Fruit fly (Drosophila melanogaster): ENCODE data around the gene CG42780.

Gene CG42780

DNA sequence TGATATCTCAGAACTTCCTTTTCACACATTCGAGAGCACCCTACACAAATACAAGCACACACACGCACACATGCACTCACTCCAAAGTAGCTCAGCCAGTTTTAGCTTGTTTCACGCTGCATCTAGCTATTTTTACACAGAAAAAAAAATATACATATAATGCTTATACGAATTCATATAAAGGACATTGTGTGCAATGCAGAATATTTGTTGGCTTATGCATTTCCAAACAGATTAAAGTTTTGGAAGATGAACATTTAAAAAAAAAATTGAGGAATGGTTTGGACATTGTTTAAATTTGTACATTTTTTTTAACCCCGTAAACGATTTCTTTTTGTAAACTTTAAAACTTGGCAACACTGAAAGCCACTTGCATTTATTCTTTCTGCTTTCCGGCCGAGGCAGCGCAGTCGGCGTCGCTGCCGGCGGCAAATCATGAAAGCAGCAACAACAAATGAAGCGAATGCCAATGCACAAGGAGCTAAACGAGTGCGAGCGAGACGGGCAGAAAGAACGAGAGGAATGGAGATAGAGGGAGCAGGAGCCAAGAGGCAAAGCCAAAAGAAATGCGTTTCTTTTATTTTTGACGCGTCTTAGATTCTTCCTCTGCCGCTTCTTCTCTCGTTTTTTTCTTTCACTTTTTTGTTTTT lies 12.8 kb downstream of the CG42780 start (continued):
- peak; percentile 91 for TF ChIP-seq CG12391 (tag; optimal IDR thresholded peaks at IDR 0.05)
- TF ChIP-seq bsh (GFP tag; optimal IDR thresholded peaks at IDR 0.05) = peak; percentile 32 to 94
- TF ChIP-seq CG12104 (GFP tag; optimal IDR thresholded peaks at IDR 0.05) = peak; percentile 59
- no peak for TF ChIP-seq CG7963 (GFP tag; IDR thresholded peaks at IDR 0.05; ENCODE audit: partially characterized antibody)
- TF ChIP-seq Gsc (GFP tag; IDR thresholded peaks at IDR 0.05) = peak; percentile 36; the same call in 1 of the 2 replicates
- peak; percentile 23 for TF ChIP-seq CG13624 (GFP tag; optimal IDR thresholded peaks at IDR 0.05)
- peak; percentile 92 for TF ChIP-seq Ets65A (GFP tag)
- TF ChIP-seq pb (GFP tag; optimal IDR thresholded peaks at IDR 0.05) = no peak
- peak; percentile 78 for TF ChIP-seq dmrt99B (tag; optimal IDR thresholded peaks at IDR 0.05)
- TF ChIP-seq CG6765 (GFP tag; optimal IDR thresholded peaks at IDR 0.05) = no peak
- TF ChIP-seq pho (GFP tag; optimal IDR thresholded peaks at IDR 0.05) = no peak
- TF ChIP-seq CG3407 (GFP tag; optimal IDR thresholded peaks at IDR 0.05) = peak; percentile 69
- TF ChIP-seq CG11696 (GFP tag; IDR thresholded peaks at IDR 0.05) = 0 out of 2 replicates have a peak, but pooled peaks have one; percentile 18
- peak; percentile 57 for TF ChIP-seq stwl (tag; optimal IDR thresholded peaks at IDR 0.05)
- no peak for TF ChIP-seq HLHmδ (GFP tag; optimal IDR thresholded peaks at IDR 0.05)
- no peak for TF ChIP-seq aop (GFP tag; IDR thresholded peaks at IDR 0.05)
- TF ChIP-seq nau (GFP tag; optimal IDR thresholded peaks at IDR 0.05) = no peak
- TF ChIP-seq otp (GFP tag; IDR thresholded peaks at IDR 0.05) = 0 out of 3 replicates have a peak, but pooled peaks have one; percentile 41
- TF ChIP-seq Deaf1 (tag; optimal IDR thresholded peaks at IDR 0.05) = peak; percentile 26
- no peak for TF ChIP-seq Hmx (GFP tag; optimal IDR thresholded peaks at IDR 0.05)
- peak; percentile 64 for TF ChIP-seq org-1 (GFP tag; optimal IDR thresholded peaks at IDR 0.05)
- TF ChIP-seq CG3838 (GFP tag; optimal IDR thresholded peaks at IDR 0.05) = peak; percentile 30
- peak; percentile 91 for TF ChIP-seq fd96Cb (tag; optimal IDR thresholded peaks at IDR 0.05)
- TF ChIP-seq slou (GFP tag; optimal IDR thresholded peaks at IDR 0.05) = no peak
- no peak for TF ChIP-seq HLH4C (GFP tag; IDR thresholded peaks at IDR 0.05; ENCODE audit: partially characterized antibody)
- TF ChIP-seq HHEX (GFP tag; optimal IDR thresholded peaks at IDR 0.05) = peak; percentile 26
- TF ChIP-seq vnd (GFP tag; IDR thresholded peaks at IDR 0.05; ENCODE audit: partially characterized antibody) = no peak
- TF ChIP-seq Dbx (GFP tag; IDR thresholded peaks at IDR 0.05) = no peak
- peak; percentile 45 for TF ChIP-seq CG18764 (GFP tag; optimal IDR thresholded peaks at IDR 0.05)
- TF ChIP-seq CG18262 (tag; optimal IDR thresholded peaks at IDR 0.05) = peak; percentile 94
- TF ChIP-seq Dad (GFP tag; optimal IDR thresholded peaks at IDR 0.05) = peak; percentile 44
- TF ChIP-seq CG16815 (GFP tag; optimal IDR thresholded peaks at IDR 0.05) = peak; percentile 86
- no peak for TF ChIP-seq MESR4 (GFP tag; optimal IDR thresholded peaks at IDR 0.05)
- no peak for TF ChIP-seq br (optimal IDR thresholded peaks at IDR 0.05)
- peak; percentile 18; the same call in 1 of the 3 replicates for TF ChIP-seq so (GFP tag; IDR thresholded peaks at IDR 0.05)
- TF ChIP-seq NK7.1 (GFP tag; optimal IDR thresholded peaks at IDR 0.05) = peak; percentile 11
- peak; percentile 74; the same call in 2 of the 3 replicates for TF ChIP-seq ci (GFP tag; IDR thresholded peaks at IDR 0.05)
- TF ChIP-seq pita (GFP tag; optimal IDR thresholded peaks at IDR 0.05) = no peak
- TF ChIP-seq Ssrp (tag; optimal IDR thresholded peaks at IDR 0.05) = peak; percentile 93
- TF ChIP-seq CG11093 (GFP tag; IDR thresholded peaks at IDR 0.05) = 0 out of 3 replicates have a peak, but pooled peaks have one; percentile 21
- no peak for TF ChIP-seq her (GFP tag; optimal IDR thresholded peaks at IDR 0.05)
- TF ChIP-seq Vsx1 (GFP tag; optimal IDR thresholded peaks at IDR 0.05) = peak; percentile 56
- TF ChIP-seq CG31441 (GFP tag; IDR thresholded peaks at IDR 0.05) = peak; percentile 88
- peak; percentile 61 for TF ChIP-seq shn (GFP tag; optimal IDR thresholded peaks at IDR 0.05)
- TF ChIP-seq insv (GFP tag; optimal IDR thresholded peaks at IDR 0.05) = no peak
- TF ChIP-seq Doc2 (GFP tag; IDR thresholded peaks at IDR 0.05) = no peak
- TF ChIP-seq fd64A (GFP tag; optimal IDR thresholded peaks at IDR 0.05) = peak; percentile 50
- TF ChIP-seq CG15269 (tag; optimal IDR thresholded peaks at IDR 0.05) = peak; percentile 50
- TF ChIP-seq CG3065 (GFP tag; optimal IDR thresholded peaks at IDR 0.05) = peak; percentile 50
- peak; percentile 33 for TF ChIP-seq Jarid2 (GFP tag; optimal IDR thresholded peaks at IDR 0.05)
